Fruit fly (Drosophila melanogaster) whole organism, wandering third instar larva: ENCODE results near the gene CG34007.

Experiments used
- Abd-B ChIP-seq: fragments of >200 bp; optimal IDR thresholded peaks from 2 replicates; lab custom pipeline; 2017; ENCODE audit warnings: missing biosample characterization, missing genetic modification characterization
- CG32264 ChIP-seq: fragments of 200-800 bp; sonication (Bioruptor generic); optimal IDR thresholded peaks from 2 replicates; lab custom pipeline; 2016; ENCODE audit warnings: missing biosample characterization, missing genetic modification characterization
- CG9705 ChIP-seq: fragments of 200-800 bp; sonication (Bioruptor generic); optimal IDR thresholded peaks from 2 replicates; lab custom pipeline; 2018; ENCODE audit warnings: missing biosample characterization, mild to moderate bottlenecking, missing genetic modification characterization
- CrebA ChIP-seq: fragments of 200-800 bp; sonication (Bioruptor generic); optimal IDR thresholded peaks from 2 replicates; lab custom pipeline; 2016; ENCODE audit warnings: missing biosample characterization, mild to moderate bottlenecking, missing genetic modification characterization, borderline replicate concordance
- Dfd ChIP-seq: fragments of >200 bp; optimal IDR thresholded peaks from 2 replicates; lab custom pipeline; 2017; ENCODE audit warnings: missing biosample characterization, missing genetic modification characterization
- GATAd ChIP-seq: sonication (Bioruptor generic); optimal IDR thresholded peaks from 2 replicates; lab custom pipeline; 2016; ENCODE audit warnings: missing biosample characterization, missing genetic modification characterization
- HLH106 ChIP-seq: fragments of 200-800 bp; optimal IDR thresholded peaks from 3 replicates; lab custom pipeline; 2019; ENCODE audit warnings: missing biosample characterization, mild to moderate bottlenecking, missing genetic modification characterization, moderate library complexity
- Hnf4 ChIP-seq: fragments of 200-800 bp; sonication (Bioruptor generic); optimal IDR thresholded peaks from 2 replicates; lab custom pipeline; 2016; ENCODE audit warnings: missing biosample characterization, mild to moderate bottlenecking, missing genetic modification characterization
- Hr78 ChIP-seq: fragments of >200 bp; optimal IDR thresholded peaks from 2 replicates; lab custom pipeline; 2017; ENCODE audit warnings: missing biosample characterization, missing genetic modification characterization
- Hr83 ChIP-seq: fragments of 200-300 bp; sonication (Bioruptor generic); optimal IDR thresholded peaks from 2 replicates; lab custom pipeline; 2016; ENCODE audit warnings: missing biosample characterization, mild to moderate bottlenecking, missing genetic modification characterization, moderate library complexity; ENCODE audit not compliant: poor library complexity, severe bottlenecking
- Jra ChIP-seq: sonication (Bioruptor generic); optimal IDR thresholded peaks from 2 replicates; lab custom pipeline; 2016; ENCODE audit warnings: missing biosample characterization, missing genetic modification characterization
- Mio ChIP-seq: sonication (Bioruptor generic); optimal IDR thresholded peaks from 2 replicates; lab custom pipeline; 2016; ENCODE audit warnings: missing biosample characterization, missing genetic modification characterization
- Myc ChIP-seq: fragments of >200 bp; optimal IDR thresholded peaks from 2 replicates; lab custom pipeline; 2017
- OdsH ChIP-seq: fragments of 200-800 bp; sonication (Bioruptor generic); optimal IDR thresholded peaks from 2 replicates; lab custom pipeline; 2016; ENCODE audit warnings: missing biosample characterization, mild to moderate bottlenecking, missing genetic modification characterization
- Rel ChIP-seq, 2 experiments: fragments of 200-800 bp; sonication (Bioruptor generic) in 1 of 2; optimal IDR thresholded peaks; 2 replicates in 1 of 2; 3 replicates in 1 of 2; lab custom pipeline; 2016 to 2019; ENCODE audit warnings: mild to moderate bottlenecking in 2 of 2, missing biosample characterization in 2 of 2, missing genetic modification characterization in 2 of 2, moderate library complexity in 1 of 2
- Sp1 ChIP-seq: fragments of 200-800 bp; sonication (Bioruptor generic); optimal IDR thresholded peaks from 3 replicates; lab custom pipeline; 2019; ENCODE audit warnings: missing biosample characterization, mild to moderate bottlenecking, missing genetic modification characterization, moderate library complexity
- Vsx2 ChIP-seq: fragments of 200-300, 225-300 bp; sonication (Bioruptor generic); optimal IDR thresholded peaks from 2 replicates; lab custom pipeline; 2018; ENCODE audit warnings: missing biosample characterization, missing genetic modification characterization; ENCODE audit not compliant: partially characterized antibody
- br ChIP-seq: fragments of 200-800 bp; sonication (Bioruptor generic); optimal IDR thresholded peaks from 2 replicates; lab custom pipeline; 2016; ENCODE audit warnings: missing biosample characterization, missing genetic modification characterization
- brk ChIP-seq: fragments of 200-800 bp; sonication (Bioruptor generic); optimal IDR thresholded peaks from 2 replicates; lab custom pipeline; 2016; ENCODE audit warnings: missing biosample characterization, mild to moderate bottlenecking, missing genetic modification characterization
- dl ChIP-seq, 2 experiments: fragments of 175-275, 200-275 bp in 1 of 2; fragments of 200-275 bp in 1 of 2; sonication (Bioruptor generic); optimal IDR thresholded peaks; lab custom pipeline; 2018; ENCODE audit warnings: mild to moderate bottlenecking in 2 of 2, missing biosample characterization in 2 of 2, missing genetic modification characterization in 2 of 2, moderate library complexity in 2 of 2; ENCODE audit not compliant: partially characterized antibody in 2 of 2, insufficient read depth in 1 of 2
- dsf ChIP-seq: sonication (Bioruptor generic); optimal IDR thresholded peaks from 2 replicates; lab custom pipeline; 2016; ENCODE audit warnings: missing biosample characterization, missing genetic modification characterization, borderline replicate concordance
- foxo ChIP-seq, 2 experiments: fragments of 200-800 bp; sonication (Bioruptor generic); optimal IDR thresholded peaks; 2 replicates in 1 of 2; 3 replicates in 1 of 2; lab custom pipeline; 2016 to 2017; ENCODE audit warnings: missing biosample characterization in 2 of 2, missing genetic modification characterization in 2 of 2
- fru ChIP-seq: fragments of 200-800 bp; sonication (Bioruptor generic); optimal IDR thresholded peaks from 3 replicates; lab custom pipeline; 2016; ENCODE audit warnings: missing biosample characterization, mild to moderate bottlenecking, missing genetic modification characterization
- h ChIP-seq: fragments of 200-800 bp; sonication (Bioruptor generic); optimal IDR thresholded peaks from 3 replicates; lab custom pipeline; 2016; ENCODE audit warnings: missing biosample characterization, mild to moderate bottlenecking, missing genetic modification characterization
- jim ChIP-seq: fragments of 175-275, 200-325 bp; sonication (Bioruptor generic); optimal IDR thresholded peaks from 2 replicates; lab custom pipeline; 2016; ENCODE audit warnings: missing biosample characterization, mild to moderate bottlenecking, missing genetic modification characterization
- lola ChIP-seq: fragments of >200 bp; optimal IDR thresholded peaks from 2 replicates; lab custom pipeline; 2017; ENCODE audit warnings: missing biosample characterization, missing genetic modification characterization
- tai ChIP-seq: sonication (Bioruptor generic); optimal IDR thresholded peaks from 2 replicates; lab custom pipeline; 2016; ENCODE audit warnings: missing biosample characterization, missing genetic modification characterization

CG34007 gene

dm6 chr2L:20464385-20464784, 30.4 kb upstream of the CG34007 start:
- TF ChIP-seq CG32264 (GFP tag; lab: Kevin White, UChicago) = no peak

DNA sequence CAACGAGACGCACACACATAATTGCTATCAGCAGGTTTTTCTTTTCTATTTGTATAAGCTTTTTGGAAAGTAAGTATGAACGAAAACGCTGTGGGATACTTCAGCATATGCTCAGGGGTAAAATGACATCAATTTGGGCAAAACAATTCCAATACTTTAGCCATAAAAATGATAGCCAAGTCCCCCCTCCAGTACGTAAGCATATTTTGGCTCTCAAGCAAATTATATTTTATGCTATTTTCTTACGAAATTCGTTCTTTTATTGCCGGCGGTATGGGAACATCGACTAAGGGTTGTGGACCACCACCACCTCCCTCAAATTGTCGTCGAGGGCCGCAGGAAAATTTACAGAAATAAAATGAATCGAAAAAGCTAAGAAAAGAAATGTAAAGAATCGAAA, 21.5 kb upstream of the CG34007 start, which contains the start of gene CG43233:
TSS of gene CG43233 (minus strand) at position 101 of the 400 bp plus-strand sequence.
- TF ChIP-seq Hr83 (GFP tag; lab: Kevin White, UChicago) (no peak), dsf (GFP tag; lab: Kevin White, UChicago) (no peak), OdsH (GFP tag; lab: Kevin White, UChicago) (no peak), CrebA (GFP tag; lab: Kevin White, UChicago) (no peak), Jra (GFP tag; lab: Kevin White, UChicago) (no peak), Abd-B (no peak), GATAd (GFP tag; lab: Kevin White, UChicago) (no peak), Sp1 (GFP tag; lab: Kevin White, UChicago) (no peak), Rel (GFP tag; optimal IDR thresholded peaks at IDR 0.05; lab: Kevin White, UChicago) (no peak), Rel (tag; optimal IDR thresholded peaks at IDR 0.05; lab: Kevin White, UChicago) (no peak), Hr78 (no peak), br (GFP tag; lab: Kevin White, UChicago) (no peak), h (GFP tag; lab: Kevin White, UChicago) (no peak), Dfd (GFP tag; lab: Kevin White, UChicago) (no peak), brk (GFP tag; lab: Kevin White, UChicago) (no peak)

DNA sequence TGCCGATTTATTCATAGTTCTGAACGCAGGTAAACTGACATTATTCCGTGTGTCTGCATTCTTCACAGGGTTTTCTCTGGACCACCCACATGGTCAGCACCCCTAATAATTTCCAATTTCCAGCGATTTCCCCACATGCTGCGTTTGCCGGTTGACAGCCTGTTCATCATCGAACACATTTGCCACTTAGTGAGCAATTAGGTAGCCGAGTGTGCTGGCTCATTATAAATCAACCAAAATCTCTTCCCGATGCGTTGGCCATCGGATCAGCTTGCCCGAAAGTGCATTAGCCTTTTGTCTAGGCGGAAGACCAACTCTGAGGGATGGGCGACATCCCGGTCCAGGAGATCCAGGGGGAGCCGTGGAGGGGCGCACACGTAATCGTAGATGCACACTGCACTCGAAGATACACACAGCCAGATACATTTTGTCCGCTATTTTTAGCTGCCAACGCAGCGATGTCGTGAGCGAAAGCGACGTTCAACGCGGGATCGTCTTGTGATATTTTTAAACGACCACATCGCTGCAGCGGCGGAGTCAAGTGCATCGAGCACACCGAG, 18.0 kb upstream of the CG34007 start:
- no peak for TF ChIP-seq Mio (GFP tag; lab: Kevin White, UChicago)
- TF ChIP-seq OdsH (GFP tag; lab: Kevin White, UChicago) = no peak
- no peak for TF ChIP-seq Myc (lab: Kevin White, UChicago)
- TF ChIP-seq CG9705 = no peak
- no peak for TF ChIP-seq dsf (GFP tag; lab: Kevin White, UChicago)
- TF ChIP-seq fru (GFP tag; lab: Kevin White, UChicago) = no peak
- TF ChIP-seq foxo (GFP tag; optimal IDR thresholded peaks at IDR 0.05; lab: Kevin White, UChicago) = no peak
- TF ChIP-seq Abd-B = no peak
- TF ChIP-seq h (GFP tag; lab: Kevin White, UChicago) = no peak
- no peak for TF ChIP-seq dl (GFP tag; optimal IDR thresholded peaks at IDR 0.05; lab: Kevin White, UChicago; ENCODE audit: insufficient read depth in 1 of 2, partially characterized antibody in 2 of 2)

DNA sequence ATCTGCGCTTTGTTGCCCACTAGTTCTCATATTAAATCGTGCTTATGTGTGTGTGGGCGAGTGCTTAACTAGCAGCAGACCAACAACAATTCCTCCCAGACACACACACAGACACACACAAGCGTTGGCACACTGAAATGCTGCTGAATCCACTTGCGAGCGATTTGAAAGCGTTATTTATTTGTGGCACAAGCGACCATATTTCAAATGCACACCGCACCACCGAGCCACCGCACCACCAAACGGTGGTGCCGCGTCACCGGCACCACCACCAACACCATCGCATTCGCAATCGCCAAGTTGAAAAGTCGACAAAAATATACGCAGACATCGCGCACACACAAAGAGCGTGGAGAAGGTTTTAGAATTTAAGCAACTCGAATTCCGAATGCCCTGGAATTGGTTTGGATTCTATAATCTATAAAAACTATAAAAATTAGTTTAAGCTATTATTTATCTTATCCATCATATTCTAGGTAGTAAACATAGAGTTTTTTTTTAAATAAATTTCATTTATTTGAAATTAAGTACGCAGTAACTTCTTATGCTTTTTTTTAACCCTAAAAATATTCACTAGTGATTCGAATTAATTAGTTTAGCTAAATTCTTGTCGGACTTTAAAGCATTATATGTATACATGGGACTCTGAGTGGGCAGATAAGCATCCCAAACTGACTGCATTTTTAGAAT, 16.1 kb upstream of the CG34007 start:
- TF ChIP-seq tai (GFP tag; lab: Kevin White, UChicago) = no peak
- TF ChIP-seq dl (GFP tag; optimal IDR thresholded peaks at IDR 0.05; lab: Kevin White, UChicago; ENCODE audit: insufficient read depth in 1 of 2, partially characterized antibody in 2 of 2) = no peak
- no peak for TF ChIP-seq lola (GFP tag; lab: Kevin White, UChicago)
- TF ChIP-seq Hnf4 (GFP tag; lab: Kevin White, UChicago) = no peak
- no peak for TF ChIP-seq Abd-B
- no peak for TF ChIP-seq brk (GFP tag; lab: Kevin White, UChicago)
- TF ChIP-seq Hr78 = no peak
- TF ChIP-seq fru (GFP tag; lab: Kevin White, UChicago) = no peak

- TF ChIP-seq HLH106 (tag; lab: Kevin White, UChicago) (no peak), Sp1 (GFP tag; lab: Kevin White, UChicago) (no peak), Rel (GFP tag; optimal IDR thresholded peaks at IDR 0.05; lab: Kevin White, UChicago) (no peak), Rel (tag; optimal IDR thresholded peaks at IDR 0.05; lab: Kevin White, UChicago) (no peak), Vsx2 (no peak), Jra (GFP tag; lab: Kevin White, UChicago) (no peak), jim (GFP tag; lab: Kevin White, UChicago) (no peak), CrebA (GFP tag; lab: Kevin White, UChicago) (no peak), GATAd (GFP tag; lab: Kevin White, UChicago) (no peak)
- TF ChIP-seq, all 38 proteins: peak for 0
These were observed 15.1 kb upstream of the CG34007 start for dm6 chr2L:20479694-20480093.
